Worm (Caenorhabditis elegans) whole organism, L4 larva: ENCODE measurements around the gene W04G3.7.

Experiments
- F26F4.8 ChIP-seq: fragments of 200-800 bp; sonication (Bioruptor generic); conservative IDR thresholded peaks from 2 replicates; pipeline ENCODE4 v1.3.6; 2022; ENCODE audit warnings: missing genetic modification characterization, missing compliant biosample characterization
- F44E2.7 ChIP-seq: fragments of 200-800 bp; sonication (Bioruptor generic); IDR thresholded peaks from 2 replicates; pipeline ENCODE4 v2.1.2; 2022; ENCODE audit warnings: missing genetic modification characterization, missing compliant biosample characterization
- R02D3.7 ChIP-seq: fragments of 150-350 bp; sonication (generic microtip); optimal IDR thresholded peaks from 3 replicates; lab custom pipeline; 2014; ENCODE audit warnings: missing biosample characterization, missing genetic modification characterization
- T26A8.4 ChIP-seq: fragments of 200-800 bp; sonication (Bioruptor generic); IDR thresholded peaks from 2 replicates; pipeline ENCODE4 v1.3.6; 2022; ENCODE audit warnings: missing genetic modification characterization, missing compliant biosample characterization
- Y105C5A.15 ChIP-seq: fragments of 200-800 bp; sonication (Bioruptor generic); IDR thresholded peaks from 2 replicates; pipeline ENCODE4 v1.3.6; 2022; ENCODE audit warnings: missing genetic modification characterization, missing compliant biosample characterization
- Y48G9A.11 ChIP-seq: fragments of 200-800 bp; sonication (Bioruptor generic); IDR thresholded peaks from 2 replicates; pipeline ENCODE4 v1.3.6; 2022; ENCODE audit warnings: missing genetic modification reagents, missing genetic modification characterization, missing compliant biosample characterization
- Y5F2A.4 ChIP-seq: fragments of 200-800 bp; sonication (Bioruptor generic); optimal IDR thresholded peaks from 2 replicates; lab custom pipeline; 2018; ENCODE audit warnings: mild to moderate bottlenecking, missing genetic modification characterization, missing compliant biosample characterization
- Y75B8A.6 ChIP-seq: fragments of 200-800 bp; sonication (Bioruptor generic); IDR thresholded peaks from 2 replicates; pipeline ENCODE4 v1.3.6; 2022; ENCODE audit warnings: missing genetic modification reagents, missing genetic modification characterization, missing compliant biosample characterization
- aha-1 ChIP-seq: fragments of 150-350 bp; peaks from one replicate; lab custom pipeline; 2014; ENCODE audit warnings: missing biosample characterization, missing genetic modification characterization
- aly-2 ChIP-seq: sonication (generic microtip); optimal IDR thresholded peaks from 2 replicates; lab custom pipeline; 2018; ENCODE audit warnings: missing biosample characterization, missing genetic modification characterization
- attf-4 ChIP-seq: sonication (generic microtip); optimal IDR thresholded peaks from 3 replicates; lab custom pipeline; 2017; ENCODE audit warnings: missing biosample characterization, missing genetic modification characterization
- ceh-28 ChIP-seq: fragments of 150-350 bp; optimal IDR thresholded peaks from 2 replicates; lab custom pipeline; 2014; ENCODE audit warnings: missing biosample characterization, missing genetic modification reagents, missing genetic modification characterization
- ceh-32 ChIP-seq: sonication (generic microtip); optimal IDR thresholded peaks from 2 replicates; lab custom pipeline; 2016; ENCODE audit warnings: mild to moderate bottlenecking, missing genetic modification characterization, missing compliant biosample characterization; ENCODE audit not compliant: poor library complexity
- ceh-44 ChIP-seq: fragments of 200-800 bp; sonication (Bioruptor generic); IDR thresholded peaks from 2 replicates; pipeline ENCODE4 v1.3.6; 2022; ENCODE audit warnings: missing genetic modification reagents, missing genetic modification characterization, missing compliant biosample characterization
- ceh-62 ChIP-seq: sonication (generic microtip); optimal IDR thresholded peaks from 2 replicates; lab custom pipeline; 2017; ENCODE audit warnings: missing biosample characterization, missing genetic modification characterization
- ces-1 ChIP-seq: fragments of 150-350 bp; sonication (generic microtip); optimal IDR thresholded peaks from 4 replicates; lab custom pipeline; 2014; ENCODE audit warnings: missing biosample characterization, missing genetic modification reagents, missing genetic modification characterization
- cey-2 ChIP-seq: sonication (generic microtip); optimal IDR thresholded peaks from 3 replicates; lab custom pipeline; 2017; ENCODE audit warnings: missing genetic modification characterization, mild to moderate bottlenecking, missing compliant biosample characterization, antibody characterized with exemption, borderline replicate concordance; ENCODE audit not compliant: insufficient read depth
- daf-16 ChIP-seq, 3 experiments: sonication (generic microtip); optimal IDR thresholded peaks; 2 replicates each; lab custom pipeline; 2016 to 2017; ENCODE audit warnings: missing genetic modification characterization in 3 of 3, missing genetic modification reagents in 3 of 3, mild to moderate bottlenecking in 2 of 3, missing compliant biosample characterization in 2 of 3, missing biosample characterization in 1 of 3, moderate library complexity in 1 of 3
- daf-19 ChIP-seq: fragments of 200-800 bp; sonication (Bioruptor generic); conservative IDR thresholded peaks from 2 replicates; pipeline ENCODE4 v1.3.6; 2022; ENCODE audit warnings: missing genetic modification characterization, missing compliant biosample characterization
- daf-8 ChIP-seq: fragments of 200-800 bp; sonication (Bioruptor generic); IDR thresholded peaks from 2 replicates; pipeline ENCODE4 v1.3.6; 2022; ENCODE audit warnings: missing genetic modification characterization, missing compliant biosample characterization
- dmd-6 ChIP-seq: fragments of 200-800 bp; sonication (Bioruptor generic); IDR thresholded peaks from 2 replicates; pipeline ENCODE4 v1.3.6; 2022; ENCODE audit warnings: missing genetic modification reagents, missing genetic modification characterization, missing compliant biosample characterization
- dmd-9 ChIP-seq: fragments of 200-800 bp; sonication (Bioruptor generic); IDR thresholded peaks from 2 replicates; pipeline ENCODE4 v1.3.6; 2022; ENCODE audit warnings: missing genetic modification reagents, missing genetic modification characterization, missing compliant biosample characterization
- dpl-1 ChIP-seq: fragments of 150-350 bp; optimal IDR thresholded peaks from 2 replicates; lab custom pipeline; 2014; ENCODE audit warnings: missing biosample characterization, missing genetic modification reagents, missing genetic modification characterization
- egl-27 ChIP-seq: sonication (generic microtip); optimal IDR thresholded peaks from 3 replicates; lab custom pipeline; 2017; ENCODE audit warnings: missing biosample characterization, missing genetic modification reagents, missing genetic modification characterization
- egl-43 ChIP-seq: fragments of 200-800 bp; sonication (Bioruptor generic); IDR thresholded peaks from 2 replicates; pipeline ENCODE4 v1.3.6; 2022; ENCODE audit warnings: missing genetic modification reagents, missing genetic modification characterization, missing compliant biosample characterization
- fos-1 ChIP-seq: fragments of 150-350 bp; optimal IDR thresholded peaks from 2 replicates; lab custom pipeline; 2014; ENCODE audit warnings: missing biosample characterization, missing genetic modification characterization
- hlh-11 ChIP-seq: fragments of 200-800 bp; sonication (Bioruptor generic); optimal IDR thresholded peaks from 2 replicates; lab custom pipeline; 2018; ENCODE audit warnings: mild to moderate bottlenecking, missing genetic modification characterization, missing compliant biosample characterization
- hlh-30 ChIP-seq: sonication (generic microtip); optimal IDR thresholded peaks from 2 replicates; lab custom pipeline; 2017; ENCODE audit warnings: antibody characterized with exemption, mild to moderate bottlenecking, missing genetic modification characterization, missing compliant biosample characterization; ENCODE audit not compliant: insufficient read depth
- lim-7 ChIP-seq: fragments of 200-800 bp; sonication (Bioruptor generic); IDR thresholded peaks from 2 replicates; pipeline ENCODE4 v1.3.6; 2022; ENCODE audit warnings: missing genetic modification characterization, missing compliant biosample characterization
- lin-1 ChIP-seq: fragments of 200-800 bp; sonication (Bioruptor generic); IDR thresholded peaks from 2 replicates; pipeline ENCODE4 v1.3.6; 2022; ENCODE audit warnings: missing genetic modification reagents, missing genetic modification characterization, missing compliant biosample characterization
- lin-13 ChIP-seq: fragments of 150-350 bp; optimal IDR thresholded peaks from 2 replicates; lab custom pipeline; 2014; ENCODE audit warnings: missing biosample characterization, missing genetic modification reagents, missing genetic modification characterization
- lin-15B ChIP-seq: fragments of 150-350 bp; sonication (generic microtip); optimal IDR thresholded peaks from 3 replicates; lab custom pipeline; 2014; ENCODE audit warnings: missing biosample characterization, missing genetic modification characterization
- lin-39 ChIP-seq: fragments of 150-350 bp; optimal IDR thresholded peaks from 2 replicates; lab custom pipeline; 2014; ENCODE audit warnings: missing biosample characterization, missing genetic modification reagents, missing genetic modification characterization
- madf-5 ChIP-seq, 2 experiments: fragments of 200-800 bp; sonication (Bioruptor generic); IDR thresholded peaks; 2 replicates each; pipeline ENCODE4 v1.3.6; 2022; ENCODE audit warnings: missing compliant biosample characterization in 2 of 2, missing genetic modification characterization in 2 of 2
- mdl-1 ChIP-seq, 2 experiments: fragments of 150-350 bp in 1 of 2; sonication (generic microtip) in 1 of 2; optimal IDR thresholded peaks; 2 replicates each; lab custom pipeline; 2014 to 2017; ENCODE audit warnings: missing biosample characterization in 2 of 2, missing genetic modification characterization in 2 of 2
- mxl-2 ChIP-seq: fragments of 200-800 bp; sonication (Bioruptor generic); conservative IDR thresholded peaks from 2 replicates; pipeline ENCODE4 v1.3.6; 2022; ENCODE audit warnings: missing genetic modification reagents, missing genetic modification characterization, missing compliant biosample characterization
- nhr-11 ChIP-seq: fragments of 150-350 bp; optimal IDR thresholded peaks from 2 replicates; lab custom pipeline; 2014; ENCODE audit warnings: missing biosample characterization, missing genetic modification characterization
- nhr-111 ChIP-seq: fragments of 200-800 bp; sonication (Bioruptor generic); optimal IDR thresholded peaks from 2 replicates; lab custom pipeline; 2018; ENCODE audit warnings: mild to moderate bottlenecking, missing genetic modification characterization, missing compliant biosample characterization
- nhr-237 ChIP-seq: sonication (generic microtip); optimal IDR thresholded peaks from 2 replicates; lab custom pipeline; 2017; ENCODE audit warnings: missing biosample characterization, missing genetic modification characterization
- nhr-48 ChIP-seq: sonication (generic microtip); optimal IDR thresholded peaks from 2 replicates; lab custom pipeline; 2016; ENCODE audit warnings: mild to moderate bottlenecking, missing genetic modification characterization, missing compliant biosample characterization
- nhr-76 ChIP-seq: fragments of 150-350 bp; optimal IDR thresholded peaks from 2 replicates; lab custom pipeline; 2014; ENCODE audit warnings: missing biosample characterization, missing genetic modification characterization
- set-16 ChIP-seq: fragments of 200-800 bp; sonication (Bioruptor generic); IDR thresholded peaks from 2 replicates; pipeline ENCODE4 v1.3.6; 2022; ENCODE audit warnings: missing genetic modification reagents, missing genetic modification characterization, missing compliant biosample characterization
- spr-1 ChIP-seq: sonication (generic microtip); optimal IDR thresholded peaks from 2 replicates; lab custom pipeline; 2016; ENCODE audit warnings: mild to moderate bottlenecking, missing genetic modification characterization, missing compliant biosample characterization
- tag-97 ChIP-seq: fragments of 200-800 bp; sonication (Bioruptor generic); IDR thresholded peaks from 2 replicates; pipeline ENCODE4 v1.3.6; 2022; ENCODE audit warnings: missing genetic modification characterization, missing compliant biosample characterization
- unc-130 ChIP-seq: sonication (generic microtip); optimal IDR thresholded peaks from 2 replicates; lab custom pipeline; 2016; ENCODE audit warnings: missing genetic modification reagents, missing genetic modification characterization, missing compliant biosample characterization
- vab-7 ChIP-seq: fragments of 200-800 bp; sonication (Bioruptor generic); IDR thresholded peaks from 2 replicates; pipeline ENCODE4 v1.3.6; 2022; ENCODE audit warnings: missing genetic modification reagents, missing genetic modification characterization, missing compliant biosample characterization
- zfp-3 ChIP-seq: fragments of 200-800 bp; sonication (Bioruptor generic); conservative IDR thresholded peaks from 2 replicates; pipeline ENCODE4 v1.3.6; 2022; ENCODE audit warnings: missing genetic modification reagents, missing genetic modification characterization, missing compliant biosample characterization
- zip-11 ChIP-seq: fragments of 200-800 bp; sonication (Bioruptor generic); IDR thresholded peaks from 2 replicates; pipeline ENCODE4 v1.3.6; 2022; ENCODE audit warnings: missing genetic modification characterization, missing compliant biosample characterization
- zip-2 ChIP-seq: fragments of 150-350 bp; optimal IDR thresholded peaks from 2 replicates; lab custom pipeline; 2014; ENCODE audit warnings: missing biosample characterization, missing genetic modification characterization
- ztf-7 ChIP-seq: fragments of 150-350 bp; optimal IDR thresholded peaks from 2 replicates; lab custom pipeline; 2014; ENCODE audit warnings: missing biosample characterization, missing genetic modification characterization

The W04G3.7 gene

DNA sequence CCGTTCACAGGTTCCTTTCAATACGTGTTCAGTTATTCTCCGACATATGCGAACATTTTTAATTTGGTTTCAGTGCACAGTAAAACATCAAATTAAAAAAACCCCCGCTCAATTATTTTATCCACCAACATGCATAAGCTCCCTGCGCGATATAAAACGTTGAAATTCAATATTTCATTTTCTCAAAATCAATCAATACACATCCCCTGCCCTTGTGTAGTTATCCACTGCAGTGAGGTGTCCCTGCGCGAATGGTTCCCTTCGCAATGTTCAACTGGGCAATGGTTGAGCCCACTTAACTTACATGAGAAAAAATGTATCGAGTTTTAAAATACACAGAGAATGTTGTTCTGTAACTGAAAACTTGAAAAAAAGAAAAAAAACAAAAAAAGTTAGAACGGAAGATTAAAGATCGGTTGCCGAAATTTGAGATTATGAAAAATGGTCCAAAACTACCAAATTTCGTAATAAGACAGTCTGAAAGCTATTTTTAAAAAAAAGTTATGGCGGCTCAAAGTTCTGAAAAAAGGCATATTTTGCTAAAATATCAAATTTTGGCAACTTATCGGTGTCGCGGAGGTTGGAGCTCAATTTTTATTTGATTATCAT is 9.0 kb upstream of the W04G3.7 start (continued):
- TF ChIP-seq ceh-32 (peak; percentile 93), ztf-7 (tag; lab: Kevin White, UChicago) (peak; percentile 95), ces-1 (GFP tag; lab: Kevin White, UChicago) (peak; percentile 98), dmd-9 (peak; percentile 95), daf-8 (GFP tag; lab: Robert Waterston, UW) (peak; percentile 93; the same call in 1 of the 2 replicates), zip-2 (tag; lab: Kevin White, UChicago) (peak; percentile 99), mdl-1 (tag; optimal IDR thresholded peaks at IDR 0.05; lab: Kevin White, UChicago) (peak; percentile 94 to 97), nhr-76 (tag; lab: Kevin White, UChicago) (peak; percentile 88), dpl-1 (GFP tag; lab: Kevin White, UChicago) (peak; percentile 82), lin-1 (peak; percentile 97), vab-7 (peak; percentile 99), nhr-111 (GFP tag; lab: Kevin White, UChicago) (peak; percentile 74), Y105C5A.15 (GFP tag; lab: Robert Waterston, UW) (peak; percentile 98), nhr-48 (tag; lab: Kevin White, UChicago) (peak; percentile 98), egl-43 (peak; percentile 100), aly-2 (tag; lab: Kevin White, UChicago) (peak; percentile 73), zip-11 (GFP tag; lab: Robert Waterston, UW) (peak; percentile 48; the same call in 1 of the 2 replicates), daf-19 (GFP tag; lab: Robert Waterston, UW) (peak; percentile 99), ceh-62 (tag; lab: Kevin White, UChicago) (peak; percentile 28), Y48G9A.11 (no peak; the same call in 1 of the 2 replicates), dmd-6 (GFP tag; lab: Robert Waterston, UW) (peak; percentile 99), T26A8.4 (peak; percentile 100), F26F4.8 (GFP tag; lab: Robert Waterston, UW) (no peak), hlh-11 (tag; lab: Kevin White, UChicago) (peak; percentile 99), nhr-11 (tag; lab: Kevin White, UChicago) (peak; percentile 97), lin-15B (peak; percentile 82), F44E2.7 (GFP tag; lab: Robert Waterston, UW) (0 out of 2 replicates have a peak, but pooled peaks have one; percentile 81), aha-1 (tag; lab: Kevin White, UChicago) (peak; percentile 100), ceh-28 (tag; lab: Kevin White, UChicago) (peak; percentile 100), tag-97 (GFP tag; lab: Robert Waterston, UW) (peak; percentile 97), zfp-3 (GFP tag; lab: Robert Waterston, UW) (peak; percentile 98), set-16 (GFP tag; lab: Robert Waterston, UW) (no peak), Y5F2A.4 (GFP tag; lab: Kevin White, UChicago) (peak; percentile 98), fos-1 (tag; lab: Kevin White, UChicago) (peak; percentile 100), R02D3.7 (peak; percentile 36), unc-130 (peak; percentile 68), spr-1 (tag; lab: Kevin White, UChicago) (peak; percentile 99), hlh-30 (tag; lab: Kevin White, UChicago) (peak; percentile 96), lim-7 (GFP tag; lab: Robert Waterston, UW) (peak; percentile 72), Y75B8A.6 (GFP tag; lab: Robert Waterston, UW) (peak; percentile 94), ceh-44 (GFP tag; lab: Robert Waterston, UW) (peak; percentile 95), attf-4 (tag; lab: Kevin White, UChicago) (peak; percentile 78), lin-13 (GFP tag; lab: Kevin White, UChicago) (peak; percentile 99), nhr-237 (tag; lab: Kevin White, UChicago) (peak; percentile 98), lin-39 (tag; lab: Kevin White, UChicago) (peak; percentile 100), daf-16 (GFP tag; optimal IDR thresholded peaks at IDR 0.05; lab: Kevin White, UChicago) (peak; percentile 97 to 99), daf-16 (tag; optimal IDR thresholded peaks at IDR 0.05; lab: Kevin White, UChicago) (peak; percentile 98), madf-5 (GFP tag; IDR thresholded peaks at IDR 0.05; lab: Robert Waterston, UW) (peak; percentile 74 to 93), egl-27 (peak; percentile 97), mxl-2 (GFP tag; lab: Robert Waterston, UW) (peak; percentile 91), cey-2 (tag; lab: Kevin White, UChicago) (peak; percentile 61)
